Worm (Caenorhabditis elegans) whole organism, mixed stage, embryonic: Measurements from ENCODE around the gene ZK892.6.

ENCODE experiments used
- bed-3 ChIP-seq: fragments of 200-800 bp; sonication (Bioruptor generic); optimal IDR thresholded peaks from 3 replicates; lab custom pipeline; 2018; ENCODE audit warnings: mild to moderate bottlenecking, missing genetic modification characterization, moderate library complexity, missing compliant biosample characterization
- elt-3 ChIP-seq: fragments of 150-350 bp; optimal IDR thresholded peaks from 2 replicates; lab custom pipeline; 2014; ENCODE audit warnings: missing biosample characterization, missing genetic modification characterization
- mls-2 ChIP-seq: sonication (generic microtip); optimal IDR thresholded peaks from 2 replicates; lab custom pipeline; 2016; ENCODE audit warnings: mild to moderate bottlenecking, missing genetic modification characterization, moderate library complexity, missing compliant biosample characterization
- nhr-12 ChIP-seq: fragments of 150-350 bp; optimal IDR thresholded peaks from 2 replicates; lab custom pipeline; 2014; ENCODE audit warnings: missing biosample characterization, missing genetic modification characterization
- nhr-237 ChIP-seq: fragments of 150-350 bp; optimal IDR thresholded peaks from 2 replicates; lab custom pipeline; 2014; ENCODE audit warnings: missing biosample characterization, missing genetic modification characterization
- pha-4 ChIP-seq: fragments of 150-350 bp; optimal IDR thresholded peaks from 2 replicates; lab custom pipeline; 2018; ENCODE audit warnings: missing biosample characterization, missing genetic modification reagents, missing genetic modification characterization
- ztf-11 ChIP-seq: fragments of 150-350 bp; optimal IDR thresholded peaks from 2 replicates; lab custom pipeline; 2014; ENCODE audit warnings: missing biosample characterization, missing genetic modification characterization

DNA sequence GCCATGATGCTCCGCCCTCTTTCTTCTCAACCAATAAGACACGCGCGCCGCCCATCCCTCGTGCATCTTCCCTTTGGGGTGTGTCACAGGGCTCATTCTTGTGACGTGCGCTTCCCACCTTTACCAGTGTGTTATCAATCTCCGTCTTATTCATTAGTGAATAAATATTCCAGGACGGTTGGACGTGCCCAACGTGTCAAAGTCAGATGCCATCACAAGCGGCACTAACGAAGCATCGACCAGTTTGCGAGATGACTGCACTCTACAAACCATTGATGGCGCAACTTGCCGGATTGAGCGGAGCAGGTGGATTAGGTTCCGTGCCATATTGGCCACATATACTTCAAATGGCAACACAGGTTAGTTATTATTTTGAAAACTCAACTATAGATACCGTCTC is 19.8 kb downstream of the ZK892.6 start:
- TF ChIP-seq nhr-12 (tag; lab: Kevin White, UChicago): no peak
- no peak for TF ChIP-seq ztf-11 (tag; lab: Kevin White, UChicago)
- no peak for TF ChIP-seq pha-4 (tag; lab: Kevin White, UChicago)
- TF ChIP-seq elt-3 (tag; lab: Kevin White, UChicago): no peak
- TF ChIP-seq nhr-237 (tag; lab: Kevin White, UChicago): no peak
- TF ChIP-seq bed-3: no peak
- no peak for TF ChIP-seq mls-2 (tag; lab: Kevin White, UChicago)
